Worm (Caenorhabditis elegans) whole organism, L3 larva: ENCODE measurements around the gene T24E12.10.

ENCODE experiments used
- fos-1 ChIP-seq: fragments of 150-350 bp; optimal IDR thresholded peaks from 2 replicates; lab custom pipeline; 2014; ENCODE audit warnings: missing biosample characterization, missing genetic modification characterization
- mdl-1 ChIP-seq: fragments of 150-350 bp; optimal IDR thresholded peaks from 2 replicates; lab custom pipeline; 2014; ENCODE audit warnings: missing biosample characterization, missing genetic modification characterization
- nfya-1 ChIP-seq: sonication (generic microtip); optimal IDR thresholded peaks from 2 replicates; lab custom pipeline; 2017; ENCODE audit warnings: missing genetic modification characterization, mild to moderate bottlenecking, missing compliant biosample characterization, antibody characterized with exemption, moderate library complexity; ENCODE audit not compliant: insufficient read depth
- nhr-12 ChIP-seq: fragments of 150-350 bp; optimal IDR thresholded peaks from 2 replicates; lab custom pipeline; 2014; ENCODE audit warnings: missing biosample characterization, missing genetic modification characterization
- sea-2 ChIP-seq: fragments of 150-350 bp; sonication (generic microtip); optimal IDR thresholded peaks from 4 replicates; lab custom pipeline; 2014; ENCODE audit warnings: missing biosample characterization, missing genetic modification reagents, missing genetic modification characterization
- tbx-2 ChIP-seq: sonication (generic microtip); optimal IDR thresholded peaks from 2 replicates; lab custom pipeline; 2016; ENCODE audit warnings: mild to moderate bottlenecking, missing genetic modification characterization, missing compliant biosample characterization

ce11 chrII:3782309-3783000 is 9.4 kb upstream of the T24E12.10 start, which contains the start of gene T24E12.2:
- no peak for TF ChIP-seq sea-2 (GFP tag; lab: Kevin White, UChicago)
- TF ChIP-seq tbx-2, result no peak
- no peak for TF ChIP-seq fos-1 (tag; lab: Kevin White, UChicago)
- TF ChIP-seq nfya-1 (tag; lab: Kevin White, UChicago), result no peak
- TF ChIP-seq nhr-12 (tag; lab: Kevin White, UChicago), result no peak
- no peak for TF ChIP-seq mdl-1 (tag; lab: Kevin White, UChicago)
